Worm (Caenorhabditis elegans): ENCODE results near the gene F40G9.19.

The F40G9.19 gene

ce11 chrIII:173501-173900 lies at the start of gene F40G9.19:
F40G9.19 (plus strand) TSS chrIII:173801.
- TF ChIP-seq lin-39 (tag; optimal IDR thresholded peaks at IDR 0.05): no peak
- TF ChIP-seq ztf-4 (tag; optimal IDR thresholded peaks at IDR 0.05): no peak
- no peak for TF ChIP-seq unc-86 (tag; optimal IDR thresholded peaks at IDR 0.05)
- TF ChIP-seq F16B12.6 (tag; optimal IDR thresholded peaks at IDR 0.05): no peak
- TF ChIP-seq ztf-11 (tag; optimal IDR thresholded peaks at IDR 0.05): no peak
- no peak for TF ChIP-seq nhr-84 (tag; optimal IDR thresholded peaks at IDR 0.05)
- no peak for TF ChIP-seq swsn-7 (tag; optimal IDR thresholded peaks at IDR 0.05)
- no peak for TF ChIP-seq egl-13 (tag; optimal IDR thresholded peaks at IDR 0.05)
- TF ChIP-seq lsy-2 (tag; optimal IDR thresholded peaks at IDR 0.05): no peak
- TF ChIP-seq nhr-85 (tag): no peak
- no peak for TF ChIP-seq C16A3.4 (tag; optimal IDR thresholded peaks at IDR 0.05)
- TF ChIP-seq tlp-1 (tag; optimal IDR thresholded peaks at IDR 0.05): no peak
- TF ChIP-seq zag-1 (tag; optimal IDR thresholded peaks at IDR 0.05): no peak
- TF ChIP-seq isw-1 (GFP tag; IDR thresholded peaks at IDR 0.05): no peak
- TF ChIP-seq fkh-8 (tag; optimal IDR thresholded peaks at IDR 0.05): no peak
- no peak for TF ChIP-seq unc-98 (GFP tag; IDR thresholded peaks at IDR 0.05)

ce11 chrIII:124478-124877 lies 49.1 kb upstream of the F40G9.19 start, which contains the start of gene pals-23:
pals-23 (plus strand) TSS chrIII:124778.
- TF ChIP-seq nhr-84 (tag; optimal IDR thresholded peaks at IDR 0.05): no peak
- TF ChIP-seq elt-3 (tag; optimal IDR thresholded peaks at IDR 0.05): no peak
- TF ChIP-seq blmp-1 (tag; optimal IDR thresholded peaks at IDR 0.05): no peak
- no peak for TF ChIP-seq nhr-20 (tag; optimal IDR thresholded peaks at IDR 0.05)
- TF ChIP-seq zip-4 (GFP tag; optimal IDR thresholded peaks at IDR 0.05): no peak
- no peak for TF ChIP-seq ztf-4 (tag; optimal IDR thresholded peaks at IDR 0.05)
- TF ChIP-seq ceh-8 (GFP tag; optimal IDR thresholded peaks at IDR 0.05): no peak
- TF ChIP-seq tlp-1 (tag; optimal IDR thresholded peaks at IDR 0.05): no peak
- TF ChIP-seq nhr-76 (tag; optimal IDR thresholded peaks at IDR 0.05): no peak
- TF ChIP-seq ama-1 (optimal IDR thresholded peaks at IDR 0.05): no peak
- no peak for TF ChIP-seq jun-1 (tag; optimal IDR thresholded peaks at IDR 0.05)
- no peak for TF ChIP-seq rnt-1 (tag; optimal IDR thresholded peaks at IDR 0.05)
- no peak for TF ChIP-seq ztf-11 (tag; optimal IDR thresholded peaks at IDR 0.05)
- no peak for TF ChIP-seq swsn-7 (tag; optimal IDR thresholded peaks at IDR 0.05)
- TF ChIP-seq nhr-90 (tag; optimal IDR thresholded peaks at IDR 0.05; ENCODE audit: poor library complexity): no peak
- no peak for TF ChIP-seq mdl-1 (tag; optimal IDR thresholded peaks at IDR 0.05)
- no peak for TF ChIP-seq isw-1 (GFP tag; IDR thresholded peaks at IDR 0.05)
- TF ChIP-seq fos-1 (tag; optimal IDR thresholded peaks at IDR 0.05): no peak

- TF ChIP-seq C34B4.2 (tag; optimal IDR thresholded peaks at IDR 0.05) (no peak), mdl-1 (tag; optimal IDR thresholded peaks at IDR 0.05) (no peak), elt-2 (tag; optimal IDR thresholded peaks at IDR 0.05) (peak; percentile 23)
Measured at ce11 chrIII:130650-131049, 43.0 kb upstream of the F40G9.19 start, which contains the start of the genes nhr-280 and C29F9.2. nhr-280 (minus strand) TSS chrIII:130750. C29F9.2 (plus strand) TSS chrIII:130947.

- no peak for TF ChIP-seq mab-9 (GFP tag; IDR thresholded peaks at IDR 0.05)
- peak; percentile 61 for TF ChIP-seq nhr-71 (tag; optimal IDR thresholded peaks at IDR 0.05)
- TF ChIP-seq fkh-10 (GFP tag; optimal IDR thresholded peaks at IDR 0.05): no peak
- no peak for TF ChIP-seq ceh-63 (GFP tag; optimal IDR thresholded peaks at IDR 0.05)
- peak; percentile 34 for TF ChIP-seq lir-3 (tag; optimal IDR thresholded peaks at IDR 0.05; ENCODE audit: poor library complexity)
- TF ChIP-seq lin-35 (GFP tag; optimal IDR thresholded peaks at IDR 0.05): peak; percentile 68 to 72
- TF ChIP-seq mdl-1 (tag; optimal IDR thresholded peaks at IDR 0.05): no peak
- TF ChIP-seq mef-2 (tag; optimal IDR thresholded peaks at IDR 0.05): no peak
- no peak for TF ChIP-seq egl-13 (tag; optimal IDR thresholded peaks at IDR 0.05)
- peak; percentile 53 for TF ChIP-seq lin-13 (GFP tag; optimal IDR thresholded peaks at IDR 0.05)
- no peak for TF ChIP-seq ceh-88 (GFP tag; IDR thresholded peaks at IDR 0.05)
- TF ChIP-seq nhr-85 (tag): peak; percentile 71
- no peak for TF ChIP-seq fkh-4 (tag; optimal IDR thresholded peaks at IDR 0.05; ENCODE audit: borderline replicate concordance)
- no peak for TF ChIP-seq zip-4 (GFP tag; optimal IDR thresholded peaks at IDR 0.05)
- TF ChIP-seq nhr-237 (tag; optimal IDR thresholded peaks at IDR 0.05): no peak
- TF ChIP-seq vab-15 (tag; optimal IDR thresholded peaks at IDR 0.05): peak; percentile 89
- TF ChIP-seq unc-98 (GFP tag; IDR thresholded peaks at IDR 0.05): no peak
- peak; percentile 15 for TF ChIP-seq unc-86 (tag; optimal IDR thresholded peaks at IDR 0.05)
- TF ChIP-seq grh-1 (GFP tag; IDR thresholded peaks at IDR 0.05): no peak
- TF ChIP-seq ama-1 (optimal IDR thresholded peaks at IDR 0.05): no peak
- peak; percentile 37 for TF ChIP-seq nhr-20 (tag; optimal IDR thresholded peaks at IDR 0.05)
- peak; percentile 11 for TF ChIP-seq skn-1 (tag; optimal IDR thresholded peaks at IDR 0.05)
- no peak for TF ChIP-seq sox-4 (tag; optimal IDR thresholded peaks at IDR 0.05)
- peak; percentile 1 for TF ChIP-seq elt-2 (tag; optimal IDR thresholded peaks at IDR 0.05)
- TF ChIP-seq hlh-17 (GFP tag; optimal IDR thresholded peaks at IDR 0.05; ENCODE audit: borderline replicate concordance): no peak
- TF ChIP-seq dpl-1 (GFP tag; optimal IDR thresholded peaks at IDR 0.05): peak; percentile 32 to 72 (median 60)
Measured at ce11 chrIII:131627-132026, 42.0 kb upstream of the F40G9.19 start.
